Fruit fly (Drosophila melanogaster) whole organism, embryonic: ENCODE data around the gene Polr3G.

Source experiments
- Awh ChIP-seq: fragments of 200-800 bp; sonication (Bioruptor generic); IDR thresholded peaks from 2 replicates; pipeline ENCODE4, ENCODE4 v1.3.6; 2022; ENCODE audit warnings: missing biosample characterization, missing genetic modification characterization
- B-H2 ChIP-seq: fragments of 200-800 bp; sonication (Bioruptor generic); optimal IDR thresholded peaks from 2 replicates; lab custom pipeline; 2018; ENCODE audit warnings: missing biosample characterization, mild to moderate bottlenecking, missing genetic modification characterization
- CG11560 ChIP-seq: fragments of 200-800 bp; sonication (Bioruptor generic); IDR thresholded peaks from 3 replicates; pipeline ENCODE4 v1.3.6; 2022; ENCODE audit warnings: missing biosample characterization, missing genetic modification characterization
- CG11695 ChIP-seq: fragments of 200-800 bp; sonication (Bioruptor generic); IDR thresholded peaks from 3 replicates; pipeline ENCODE4 v1.3.6; 2022; ENCODE audit warnings: missing biosample characterization, missing genetic modification characterization
- CG17328 ChIP-seq: fragments of 200-800 bp; sonication (Bioruptor generic); IDR thresholded peaks from 2 replicates; pipeline ENCODE4 v1.3.6; 2022; ENCODE audit warnings: missing biosample characterization, missing genetic modification characterization
- CG30431 ChIP-seq: fragments of 200-800 bp; sonication (Bioruptor generic); optimal IDR thresholded peaks from 2 replicates; lab custom pipeline; 2017; ENCODE audit warnings: missing biosample characterization, missing genetic modification characterization
- CG32532 ChIP-seq: fragments of 200-800 bp; sonication (Bioruptor generic); IDR thresholded peaks from 2 replicates; pipeline ENCODE4 v1.3.6; 2022; ENCODE audit warnings: missing biosample characterization, missing genetic modification characterization
- CG32772 ChIP-seq: fragments of 200-800 bp; sonication (Bioruptor generic); IDR thresholded peaks from 2 replicates; pipeline ENCODE4 v1.3.6; 2022; ENCODE audit warnings: missing biosample characterization, missing genetic modification characterization
- CG34224 ChIP-seq: fragments of 200-800 bp; sonication (Bioruptor generic); IDR thresholded peaks from 3 replicates; pipeline ENCODE4 v1.3.6; 2022; ENCODE audit warnings: missing biosample characterization, missing genetic modification characterization; ENCODE audit not compliant: partially characterized antibody
- CG34422 ChIP-seq: fragments of 200-800 bp; sonication (Bioruptor generic); IDR thresholded peaks from 3 replicates; pipeline ENCODE4 v1.3.6; 2022; ENCODE audit warnings: missing biosample characterization, missing genetic modification characterization
- CG4360 ChIP-seq: fragments of 200-800 bp; sonication (Bioruptor generic); IDR thresholded peaks from 2 replicates; pipeline ENCODE4 v1.3.6; 2022; ENCODE audit warnings: missing biosample characterization, missing genetic modification characterization
- CG5180 ChIP-seq: fragments of 200-800 bp; sonication (Bioruptor generic); optimal IDR thresholded peaks from 3 replicates; lab custom pipeline; 2017; ENCODE audit warnings: missing biosample characterization, missing genetic modification characterization, mild to moderate bottlenecking, moderate library complexity, missing genetic modification reagents
- CG6791 ChIP-seq: fragments of 200-800 bp; sonication (Bioruptor generic); IDR thresholded peaks from 3 replicates; pipeline ENCODE4 v1.3.6; 2022; ENCODE audit warnings: missing biosample characterization, missing genetic modification characterization; ENCODE audit not compliant: partially characterized antibody
- Deaf1 ChIP-seq: fragments of 200-800 bp; optimal IDR thresholded peaks from 3 replicates; lab custom pipeline; 2019; ENCODE audit warnings: missing biosample characterization, mild to moderate bottlenecking, missing genetic modification characterization, moderate library complexity
- Dll ChIP-seq: fragments of 200-800 bp; sonication (Bioruptor generic); IDR thresholded peaks from 4 replicates; pipeline ENCODE4 v1.3.6; 2022; ENCODE audit warnings: missing biosample characterization, missing genetic modification characterization; ENCODE audit not compliant: partially characterized antibody
- Eip74EF ChIP-seq, 2 experiments: fragments of 200-800 bp in 1 of 2; fragments of >200 bp in 1 of 2; sonication (Bioruptor generic) in 1 of 2; optimal IDR thresholded peaks; 2 replicates each; lab custom pipeline; 2017 to 2019; ENCODE audit warnings: missing biosample characterization in 2 of 2, missing genetic modification characterization in 2 of 2, mild to moderate bottlenecking in 1 of 2, moderate library complexity in 1 of 2
- Fer1 ChIP-seq: fragments of 200-800 bp; sonication (Bioruptor generic); optimal IDR thresholded peaks from 2 replicates; lab custom pipeline; 2017; ENCODE audit warnings: missing biosample characterization, mild to moderate bottlenecking, missing genetic modification characterization
- HHEX ChIP-seq: fragments of 200-800 bp; sonication (Bioruptor generic); optimal IDR thresholded peaks from 3 replicates; lab custom pipeline; 2017; ENCODE audit warnings: missing biosample characterization, mild to moderate bottlenecking, missing genetic modification characterization, missing genetic modification reagents
- HLH54F ChIP-seq: fragments of 200-800 bp; sonication (Bioruptor generic); optimal IDR thresholded peaks from 3 replicates; lab custom pipeline; 2016; ENCODE audit warnings: missing biosample characterization, missing genetic modification characterization
- Hr3 ChIP-seq: fragments of 200-800 bp; sonication (Bioruptor generic); optimal IDR thresholded peaks from 3 replicates; lab custom pipeline; 2016; ENCODE audit warnings: missing biosample characterization, missing genetic modification characterization
- Lhr ChIP-seq: fragments of 200-800 bp; sonication (Bioruptor generic); optimal IDR thresholded peaks from 3 replicates; lab custom pipeline; 2017; ENCODE audit warnings: mild to moderate bottlenecking, missing biosample characterization, missing genetic modification reagents, missing genetic modification characterization
- Med ChIP-seq: fragments of 200-800 bp; sonication (Bioruptor generic); peaks from one replicate; lab custom pipeline; 2016; ENCODE audit warnings: missing biosample characterization, missing genetic modification characterization, mild to moderate bottlenecking, inconsistent platforms, moderate library complexity
- Oli ChIP-seq: fragments of 200-800 bp; sonication (Bioruptor generic); optimal IDR thresholded peaks from 2 replicates; lab custom pipeline; 2018; ENCODE audit warnings: missing biosample characterization, mild to moderate bottlenecking, missing genetic modification characterization, moderate library complexity
- Opbp ChIP-seq: fragments of 200-800 bp; sonication (Bioruptor generic); IDR thresholded peaks from 3 replicates; pipeline ENCODE4 v1.3.6; 2022; ENCODE audit warnings: missing biosample characterization, missing genetic modification characterization; ENCODE audit not compliant: partially characterized antibody
- Side ChIP-seq: fragments of 200-800 bp; sonication (Bioruptor generic); optimal IDR thresholded peaks from 2 replicates; lab custom pipeline; 2016; ENCODE audit warnings: missing biosample characterization, missing genetic modification characterization
- Trl ChIP-seq, 3 experiments: fragments of >200 bp in 2 of 3; fragments of 200-800 bp in 1 of 3; sonication (Bioruptor generic) in 1 of 3; optimal IDR thresholded peaks; 2 replicates in 1 of 3; 3 replicates in 2 of 3; lab custom pipeline; 2016 to 2017; ENCODE audit warnings: missing biosample characterization in 1 of 3, missing genetic modification characterization in 1 of 3
- Xbp1 ChIP-seq: fragments of 200-800 bp; sonication (Bioruptor generic); optimal IDR thresholded peaks from 3 replicates; lab custom pipeline; 2016; ENCODE audit warnings: missing biosample characterization, mild to moderate bottlenecking, missing genetic modification characterization
- bab2 ChIP-seq: fragments of 200-800 bp; sonication (Bioruptor generic); optimal IDR thresholded peaks from 2 replicates; lab custom pipeline; 2016; ENCODE audit warnings: missing biosample characterization, missing genetic modification characterization
- bbx ChIP-seq: fragments of 200-800 bp; sonication (Bioruptor generic); IDR thresholded peaks from 2 replicates; pipeline ENCODE4 v1.3.6; 2022; ENCODE audit warnings: missing biosample characterization, missing genetic modification characterization; ENCODE audit not compliant: partially characterized antibody
- bsh ChIP-seq, 2 experiments: fragments of 200-800 bp; sonication (Bioruptor generic); optimal IDR thresholded peaks; 2 replicates each; lab custom pipeline; 2017 to 2018; ENCODE audit warnings: mild to moderate bottlenecking in 2 of 2, missing biosample characterization in 2 of 2, missing genetic modification characterization in 2 of 2, moderate library complexity in 1 of 2
- cad ChIP-seq: fragments of >200 bp; optimal IDR thresholded peaks from 2 replicates; lab custom pipeline; 2017; ENCODE audit warnings: missing biosample characterization, missing genetic modification characterization
- caup ChIP-seq: fragments of 200-800 bp; sonication (Bioruptor generic); optimal IDR thresholded peaks from 3 replicates; lab custom pipeline; 2017; ENCODE audit warnings: missing biosample characterization, mild to moderate bottlenecking, missing genetic modification characterization, moderate library complexity; ENCODE audit not compliant: severe bottlenecking
- cg ChIP-seq: fragments of 200-800 bp; sonication (Bioruptor generic); optimal IDR thresholded peaks from 3 replicates; lab custom pipeline; 2019; ENCODE audit warnings: missing biosample characterization, mild to moderate bottlenecking, missing genetic modification characterization, moderate library complexity
- chinmo ChIP-seq: fragments of 200-800 bp; sonication (Bioruptor generic); IDR thresholded peaks from 4 replicates; pipeline ENCODE4 v1.3.6; 2022; ENCODE audit warnings: missing biosample characterization, missing genetic modification characterization; ENCODE audit not compliant: partially characterized antibody
- chm ChIP-seq: fragments of 200-800 bp; sonication (Bioruptor generic); IDR thresholded peaks from 2 replicates; pipeline ENCODE4 v1.3.6; 2022; ENCODE audit warnings: missing biosample characterization, missing genetic modification characterization
- ems ChIP-seq: fragments of 200-800 bp; sonication (Bioruptor generic); optimal IDR thresholded peaks from 3 replicates; lab custom pipeline; 2016; ENCODE audit warnings: missing biosample characterization, missing genetic modification characterization
- gfzf ChIP-seq: fragments of 200-800 bp; sonication (Bioruptor generic); optimal IDR thresholded peaks from 2 replicates; lab custom pipeline; 2016; ENCODE audit warnings: missing biosample characterization, mild to moderate bottlenecking, missing genetic modification characterization, moderate library complexity
- gro ChIP-seq: fragments of 200-800 bp; sonication (Bioruptor generic); optimal IDR thresholded peaks from 2 replicates; lab custom pipeline; 2016; ENCODE audit warnings: missing biosample characterization, missing genetic modification characterization
- jumu ChIP-seq: fragments of 200-800 bp; sonication (Bioruptor generic); optimal IDR thresholded peaks from 3 replicates; lab custom pipeline; 2016; ENCODE audit warnings: missing biosample characterization, missing genetic modification characterization
- mirr ChIP-seq: fragments of 200-800 bp; sonication (Bioruptor generic); optimal IDR thresholded peaks from 3 replicates; lab custom pipeline; 2018; ENCODE audit warnings: missing biosample characterization, mild to moderate bottlenecking, missing genetic modification characterization
- pan ChIP-seq, 4 experiments: fragments of >200 bp in 3 of 4; fragments of 200-800 bp in 1 of 4; sonication (Bioruptor generic) in 1 of 4; optimal IDR thresholded peaks in 3 of 4; IDR thresholded peaks in 1 of 4; 2 replicates each; pipeline versions ENCODE4 v1.3.6 to Lab custom; 2017 to 2022; ENCODE audit warnings: missing biosample characterization in 2 of 4, missing genetic modification characterization in 2 of 4, mixed read lengths in 1 of 4
- seq ChIP-seq: fragments of 200-800 bp; sonication (Bioruptor generic); IDR thresholded peaks from 2 replicates; pipeline ENCODE4 v1.3.6; 2022; ENCODE audit warnings: missing biosample characterization, missing genetic modification characterization
- sim ChIP-seq: fragments of 200-800 bp; sonication (Bioruptor generic); IDR thresholded peaks from 2 replicates; pipeline ENCODE4 v1.3.6; 2022; ENCODE audit warnings: missing biosample characterization, missing genetic modification characterization
- stc ChIP-seq: fragments of 200-800 bp; sonication (Bioruptor generic); IDR thresholded peaks from 2 replicates; pipeline ENCODE4 v1.3.6; 2022; ENCODE audit warnings: missing biosample characterization, missing genetic modification characterization
- tll ChIP-seq, 2 experiments: fragments of 200-800 bp in 1 of 2; fragments of >200 bp in 1 of 2; sonication (Bioruptor generic) in 1 of 2; optimal IDR thresholded peaks; 2 replicates each; lab custom pipeline; 2017 to 2019; ENCODE audit warnings: missing biosample characterization in 2 of 2, missing genetic modification characterization in 2 of 2, mild to moderate bottlenecking in 1 of 2, moderate library complexity in 1 of 2
- ttk ChIP-seq: fragments of 200-800 bp; sonication (Bioruptor generic); IDR thresholded peaks from 2 replicates; pipeline ENCODE4 v2.1.2; 2022; ENCODE audit warnings: missing biosample characterization, missing genetic modification characterization
- z ChIP-seq: fragments of 200-800 bp; sonication (Bioruptor generic); IDR thresholded peaks from 3 replicates; pipeline ENCODE4 v1.3.6; 2022; ENCODE audit warnings: missing biosample characterization, missing genetic modification characterization

The Polr3G gene

DNA sequence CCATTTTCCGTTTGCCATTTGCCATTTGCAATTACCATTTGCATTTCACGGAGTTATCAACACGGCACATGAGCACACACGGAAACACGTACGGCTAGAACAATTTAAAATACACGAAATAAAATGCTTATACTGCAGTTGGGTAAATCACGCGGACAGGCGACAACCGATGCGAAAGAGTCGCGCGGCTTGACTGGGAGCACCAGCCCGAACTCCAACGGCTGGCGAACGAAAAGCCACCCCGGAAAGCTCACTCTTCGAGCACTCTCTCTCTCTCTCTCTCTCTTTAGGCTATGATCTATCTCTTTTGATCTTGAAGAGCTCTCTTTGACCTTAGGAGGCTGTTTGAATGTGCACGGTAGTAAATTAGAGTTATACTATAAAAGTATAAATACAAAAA is 5.6 kb downstream of the Polr3G start, which contains the start of gene blot (continued):
- no peak for TF ChIP-seq caup (GFP tag; lab: Kevin White, UChicago)
- TF ChIP-seq HLH54F (GFP tag; lab: Kevin White, UChicago) = no peak
- TF ChIP-seq bsh (GFP tag; optimal IDR thresholded peaks at IDR 0.05; lab: Kevin White, UChicago) = peak in 1 of 2 experiments; percentile 35
- TF ChIP-seq gro = peak; percentile 1
- TF ChIP-seq chinmo (GFP tag; lab: Robert Waterston, UW) = peak; percentile 76; the same call in 1 of the 4 replicates
- TF ChIP-seq ems = no peak
- TF ChIP-seq B-H2 = peak; percentile 12
- TF ChIP-seq bab2 (GFP tag; lab: Kevin White, UChicago) = no peak
- peak; percentile 3 for TF ChIP-seq Med
- TF ChIP-seq Trl (optimal IDR thresholded peaks at IDR 0.05; lab: Kevin White, UChicago) = peak; percentile 86 to 88
- no peak for TF ChIP-seq Trl (GFP tag; optimal IDR thresholded peaks at IDR 0.05; lab: Kevin White, UChicago)
- 0 out of 2 replicates have a peak, but pooled peaks have one; percentile 20 for TF ChIP-seq sim (GFP tag; lab: Robert Waterston, UW)
- TF ChIP-seq chm (GFP tag; lab: Robert Waterston, UW) = peak; percentile 83
- TF ChIP-seq Dll (GFP tag; lab: Robert Waterston, UW) = peak; percentile 25; the same call in 1 of the 4 replicates
- 0 out of 3 replicates have a peak, but pooled peaks have one; percentile 27 for TF ChIP-seq Opbp (GFP tag; lab: Robert Waterston, UW)
- no peak for TF ChIP-seq CG30431
- no peak for TF ChIP-seq Eip74EF (GFP tag; optimal IDR thresholded peaks at IDR 0.05; lab: Kevin White, UChicago)
- TF ChIP-seq ttk (GFP tag; lab: Robert Waterston, UW) = 0 out of 2 replicates have a peak, but pooled peaks have one; percentile 28
- no peak for TF ChIP-seq gfzf (GFP tag; lab: Kevin White, UChicago)
- no peak for TF ChIP-seq Xbp1 (GFP tag; lab: Kevin White, UChicago)
- peak; percentile 86 for TF ChIP-seq Deaf1 (tag; lab: Kevin White, UChicago)
- TF ChIP-seq CG11695 (GFP tag; lab: Robert Waterston, UW) = no peak
- no peak for TF ChIP-seq Oli (tag; lab: Kevin White, UChicago)
- TF ChIP-seq cad (GFP tag; lab: Kevin White, UChicago) = no peak
- peak; percentile 34 for TF ChIP-seq mirr (GFP tag; lab: Kevin White, UChicago)
- TF ChIP-seq Side (GFP tag; lab: Kevin White, UChicago) = no peak
- TF ChIP-seq jumu (GFP tag; lab: Kevin White, UChicago) = no peak
- TF ChIP-seq CG6791 (GFP tag; lab: Robert Waterston, UW) = 0 out of 3 replicates have a peak, but pooled peaks have one; percentile 52
- TF ChIP-seq z (GFP tag; lab: Robert Waterston, UW) = 0 out of 3 replicates have a peak, but pooled peaks have one; percentile 34
- 0 out of 2 replicates have a peak, but pooled peaks have one; percentile 16 for TF ChIP-seq stc (GFP tag; lab: Robert Waterston, UW)
- no peak for TF ChIP-seq tll (GFP tag; optimal IDR thresholded peaks at IDR 0.05; lab: Kevin White, UChicago)
- no peak for TF ChIP-seq CG32772 (GFP tag; lab: Robert Waterston, UW)
- peak; percentile 23; the same call in 1 of the 3 replicates for TF ChIP-seq CG34224
- 0 out of 2 replicates have a peak, but pooled peaks have one; percentile 44 for TF ChIP-seq CG17328 (GFP tag; lab: Robert Waterston, UW)
- no peak for TF ChIP-seq CG11560
- TF ChIP-seq cg (GFP tag; lab: Kevin White, UChicago) = no peak
- 0 out of 2 replicates have a peak, but pooled peaks have one; percentile 17 for TF ChIP-seq Awh (GFP tag; lab: Robert Waterston, UW)
- TF ChIP-seq HHEX (GFP tag; lab: Kevin White, UChicago) = no peak
- TF ChIP-seq Hr3 (GFP tag; lab: Kevin White, UChicago) = no peak
- no peak for TF ChIP-seq Lhr (GFP tag; lab: Kevin White, UChicago)
- TF ChIP-seq seq = peak; percentile 11; the same call in 1 of the 2 replicates
- 0 out of 3 replicates have a peak, but pooled peaks have one; percentile 26 for TF ChIP-seq CG34422 (GFP tag; lab: Robert Waterston, UW)
- TF ChIP-seq CG5180 = peak; percentile 11
- no peak for TF ChIP-seq pan (optimal IDR thresholded peaks at IDR 0.05; lab: Kevin White, UChicago)
- peak in 1 of 2 experiments; percentile 11 for TF ChIP-seq pan (GFP tag; optimal IDR thresholded peaks at IDR 0.05 in 1 of 2, IDR thresholded peaks at IDR 0.05 in 1 of 2)
- peak; percentile 36; the same call in 1 of the 2 replicates for TF ChIP-seq bbx (GFP tag; lab: Robert Waterston, UW)
- TF ChIP-seq Fer1 (GFP tag; lab: Kevin White, UChicago) = no peak
- TF ChIP-seq CG32532 (GFP tag; lab: Robert Waterston, UW) = peak; percentile 39; the same call in 1 of the 2 replicates
- 0 out of 2 replicates have a peak, but pooled peaks have one; percentile 26 for TF ChIP-seq CG4360 (GFP tag; lab: Robert Waterston, UW)
